Fruit fly (Drosophila melanogaster): ENCODE data around the gene mael.

mael gene

DNA sequence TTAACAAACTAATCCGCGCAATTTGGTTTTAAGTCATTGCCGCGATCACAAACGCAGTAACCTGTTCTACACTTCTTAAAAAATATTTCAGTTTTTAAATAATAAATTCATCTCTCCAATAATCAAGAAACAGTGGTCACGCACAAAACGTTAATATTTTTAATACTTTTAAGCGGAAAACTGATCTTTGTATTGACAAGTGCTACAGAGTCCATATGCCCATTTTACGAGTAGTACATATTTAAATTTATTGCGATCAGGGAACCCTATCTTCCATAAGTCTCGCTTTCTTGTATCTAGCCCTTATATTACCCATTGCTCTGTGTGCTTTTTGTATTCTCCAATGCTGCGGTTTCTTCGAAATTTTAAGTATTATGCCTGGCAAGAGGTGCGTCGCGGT, 8.5 kb downstream of the mael start, which contains the start of gene CG32454:
CG32454 (plus strand) TSS at position 301 of the 400 bp plus-strand sequence.
- no peak for TF ChIP-seq noc (tag; optimal IDR thresholded peaks at IDR 0.05)

DNA sequence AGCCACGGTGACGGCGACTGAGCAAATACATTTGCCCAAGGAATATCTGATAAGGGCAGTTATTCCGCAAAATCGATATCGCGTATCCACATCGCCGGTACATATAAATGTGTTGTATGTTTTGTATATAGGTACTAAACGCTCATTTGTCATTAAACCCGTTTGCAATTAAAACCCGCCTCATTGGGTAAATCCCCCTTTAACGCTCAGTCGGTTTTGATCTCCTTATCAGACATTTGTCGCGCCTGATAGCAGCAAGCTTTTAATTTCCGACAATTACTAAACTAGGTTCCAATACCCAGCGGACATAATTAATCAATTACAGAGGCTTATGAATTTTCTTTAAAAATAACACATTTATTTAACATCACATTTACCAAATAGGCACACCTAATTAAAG, 10.4 kb downstream of the mael start:
- TF ChIP-seq noc (tag; optimal IDR thresholded peaks at IDR 0.05), result no peak

DNA sequence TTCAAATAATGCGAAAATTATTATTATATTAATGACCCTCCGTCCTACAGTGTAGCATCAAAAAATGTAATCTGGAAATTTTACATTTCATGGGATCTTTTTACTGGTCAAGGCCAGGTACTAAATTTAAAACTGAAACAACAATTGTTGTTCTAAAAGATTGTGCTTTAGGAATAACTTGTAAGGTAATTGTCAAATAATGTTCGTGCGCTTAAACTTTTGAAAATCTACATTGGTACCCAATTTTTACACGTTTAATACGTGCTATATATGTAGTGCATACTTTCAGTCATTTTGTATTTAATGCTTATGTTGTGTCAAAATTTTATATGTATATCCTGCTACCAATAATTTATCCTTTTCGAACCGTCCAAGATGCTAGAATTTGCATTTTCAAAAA, 12.6 kb downstream of the mael start:
- no peak for TF ChIP-seq noc (tag; optimal IDR thresholded peaks at IDR 0.05)

DNA sequence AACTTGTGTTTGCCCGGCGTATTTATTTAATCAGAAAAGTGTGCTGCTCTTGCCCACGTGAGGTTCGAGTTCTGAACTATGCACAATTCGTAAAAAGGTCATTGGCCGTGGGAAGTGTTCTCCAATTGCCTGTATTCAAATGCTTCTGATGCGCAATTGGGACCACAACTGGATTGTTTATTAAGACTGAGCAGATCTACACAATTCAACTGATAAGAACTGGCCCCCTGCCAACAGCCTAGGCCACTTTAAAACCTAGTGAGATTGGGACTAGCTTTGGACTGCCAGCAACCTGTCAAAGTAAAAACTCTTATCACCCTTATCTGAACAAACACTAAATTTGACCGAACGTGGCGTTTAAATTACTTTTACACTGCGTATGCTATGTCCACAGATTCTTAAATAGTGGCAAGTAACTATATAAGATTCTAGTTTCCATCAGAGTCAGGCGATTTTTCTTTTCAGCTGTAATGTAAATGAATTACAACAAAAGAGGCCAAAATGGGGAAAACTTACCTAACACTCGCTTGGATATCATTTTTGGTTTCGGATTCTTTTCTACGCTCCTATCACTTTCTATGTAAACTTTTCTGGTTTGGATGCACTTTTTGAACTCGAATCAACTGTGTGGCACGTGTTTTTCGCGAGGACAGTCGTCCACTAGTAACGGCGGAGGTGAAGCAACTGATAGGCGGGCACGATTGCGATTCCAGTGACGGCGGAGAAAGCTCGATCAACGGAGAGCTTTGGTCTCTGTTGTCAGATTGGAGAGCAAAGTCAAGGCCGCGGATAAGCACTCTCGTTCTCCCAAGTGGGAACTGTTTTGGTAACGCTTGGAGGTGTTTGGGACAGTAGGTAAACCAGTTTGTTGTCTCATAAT, 17.0 kb downstream of the mael start, which contains the start of gene CG11241:
CG11241 (minus strand) TSS at position 689 of the 880 bp plus-strand sequence.
- TF ChIP-seq noc (tag; optimal IDR thresholded peaks at IDR 0.05), result peak; percentile 28

dm6 chr3L:22741389-22742120, 20.6 kb downstream of the mael start, which contains the start of gene CG7369:
TSS of gene CG7369 (plus strand) at chr3L:22741793.
- peak; percentile 91 for TF ChIP-seq noc (tag; optimal IDR thresholded peaks at IDR 0.05)

- no peak for TF ChIP-seq noc (tag; optimal IDR thresholded peaks at IDR 0.05)
Measured at dm6 chr3L:22742121-22742531, 21.1 kb downstream of the mael start.

DNA sequence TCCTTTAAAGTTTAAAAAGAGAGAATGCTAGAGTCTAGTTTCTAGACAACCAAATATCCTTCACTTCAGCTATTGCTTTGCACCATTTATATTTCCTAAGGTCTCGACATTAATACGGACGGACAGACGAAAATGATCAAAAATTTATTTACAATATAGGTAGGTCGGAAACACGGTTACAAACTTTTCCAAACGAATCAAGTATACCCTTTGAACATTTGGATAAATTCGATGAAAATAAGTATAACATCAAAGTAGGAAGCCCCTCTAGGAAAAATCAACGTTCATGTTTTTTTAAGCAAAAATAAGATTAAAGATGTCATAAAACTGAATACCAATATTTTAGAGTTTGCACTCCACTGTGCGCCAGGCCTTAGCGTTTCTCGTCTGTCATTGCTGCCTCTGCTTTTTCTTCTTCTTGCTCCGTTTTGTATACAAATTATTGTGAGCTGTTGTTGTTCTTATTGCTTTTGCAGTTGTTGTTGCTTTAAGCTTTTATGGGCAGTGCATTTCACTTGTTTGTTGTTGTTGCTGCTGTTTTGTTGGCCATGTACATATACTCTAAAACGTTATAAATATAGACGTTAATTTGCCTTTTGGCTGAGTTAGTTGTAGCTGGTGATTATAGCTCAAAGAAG, 22.1 kb downstream of the mael start:
- TF ChIP-seq noc (tag; optimal IDR thresholded peaks at IDR 0.05), result no peak

- TF ChIP-seq noc (tag; optimal IDR thresholded peaks at IDR 0.05), result no peak
Measured at dm6 chr3L:22749147-22749550, 28.1 kb downstream of the mael start, which contains the start of gene SPoCk. TSS of gene SPoCk (plus strand) at chr3L:22749444.

DNA sequence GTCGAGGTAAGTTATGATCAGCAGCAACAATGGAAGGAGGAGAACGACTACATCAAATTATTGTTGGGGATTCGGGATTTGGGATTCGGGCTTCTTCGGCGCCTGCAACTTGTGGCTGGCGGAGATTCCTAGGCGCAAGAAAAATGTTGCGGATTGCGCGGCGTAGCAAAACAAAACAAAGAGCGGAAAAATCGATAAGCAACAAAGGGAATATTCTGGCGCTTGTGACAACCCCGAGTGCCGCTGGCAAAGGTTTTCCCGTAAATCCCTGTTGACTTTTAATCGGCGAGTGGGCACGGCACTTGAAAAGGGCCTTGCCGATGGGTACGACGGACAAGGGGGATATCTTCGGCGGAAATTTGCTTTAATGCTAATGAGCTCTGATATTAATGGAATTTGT, 29.0 kb downstream of the mael start:
- no peak for TF ChIP-seq noc (tag; optimal IDR thresholded peaks at IDR 0.05)

- peak; percentile 12 for TF ChIP-seq noc (tag; optimal IDR thresholded peaks at IDR 0.05)
Measured at dm6 chr3L:22773383-22773873, 52.4 kb downstream of the mael start.

DNA sequence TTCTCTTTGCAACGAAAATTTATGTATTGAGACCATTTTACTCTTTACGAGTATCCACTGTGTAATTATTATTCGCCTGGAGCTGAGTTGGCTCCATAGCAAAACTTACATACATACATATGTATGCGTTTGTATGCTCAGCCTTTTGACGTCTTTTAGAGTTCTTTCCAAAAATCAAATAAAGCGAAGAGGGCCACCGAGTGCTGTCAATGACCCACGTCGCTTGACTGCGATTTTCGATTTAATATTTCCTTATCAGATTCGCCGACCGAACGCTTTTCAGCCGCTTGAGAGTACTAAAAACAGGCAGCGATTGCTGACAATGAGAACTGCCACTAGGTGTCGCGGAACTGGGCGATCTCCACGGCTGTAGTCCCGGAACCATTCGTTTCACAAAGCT, 53.5 kb downstream of the mael start:
- peak; percentile 21 for TF ChIP-seq noc (tag; optimal IDR thresholded peaks at IDR 0.05)
